Worm (Caenorhabditis elegans) whole organism, L4 larva: ENCODE measurements around the gene T11F8.1.
"Not testable (repeated sequence)": the region's sequence is repeated elsewhere in the genome, so short reads cannot be mapped to it uniquely, and the experiment has no call there.

Source experiments
- D1046.2 ChIP-seq: fragments of 200-800 bp; sonication (Bioruptor generic); IDR thresholded peaks from 2 replicates; pipeline ENCODE4 v1.3.6; 2022; ENCODE audit warnings: missing genetic modification characterization, missing compliant biosample characterization
- F44E2.7 ChIP-seq: fragments of 200-800 bp; sonication (Bioruptor generic); IDR thresholded peaks from 2 replicates; pipeline ENCODE4 v2.1.2; 2022; ENCODE audit warnings: missing genetic modification characterization, missing compliant biosample characterization
- F49E8.2 ChIP-seq: sonication (generic microtip); optimal IDR thresholded peaks from 2 replicates; lab custom pipeline; 2016; ENCODE audit warnings: missing compliant biosample characterization, mild to moderate bottlenecking, missing genetic modification characterization, borderline replicate concordance
- T20F7.1 ChIP-seq: fragments of 200-800 bp; sonication (Bioruptor generic); optimal IDR thresholded peaks from 2 replicates; lab custom pipeline; 2018; ENCODE audit warnings: mild to moderate bottlenecking, missing genetic modification characterization, missing compliant biosample characterization
- T26A8.4 ChIP-seq: fragments of 200-800 bp; sonication (Bioruptor generic); IDR thresholded peaks from 2 replicates; pipeline ENCODE4 v1.3.6; 2022; ENCODE audit warnings: missing genetic modification characterization, missing compliant biosample characterization
- Y48G9A.11 ChIP-seq: fragments of 200-800 bp; sonication (Bioruptor generic); IDR thresholded peaks from 2 replicates; pipeline ENCODE4 v1.3.6; 2022; ENCODE audit warnings: missing genetic modification reagents, missing genetic modification characterization, missing compliant biosample characterization
- Y5F2A.4 ChIP-seq: fragments of 200-800 bp; sonication (Bioruptor generic); optimal IDR thresholded peaks from 2 replicates; lab custom pipeline; 2018; ENCODE audit warnings: mild to moderate bottlenecking, missing genetic modification characterization, missing compliant biosample characterization
- ZK337.2 ChIP-seq: fragments of 200-800 bp; sonication (Bioruptor generic); IDR thresholded peaks from 2 replicates; pipeline ENCODE4 v1.3.6; 2022; ENCODE audit warnings: missing genetic modification reagents, missing genetic modification characterization, missing compliant biosample characterization
- aha-1 ChIP-seq: fragments of 150-350 bp; peaks from one replicate; lab custom pipeline; 2014; ENCODE audit warnings: missing biosample characterization, missing genetic modification characterization
- aly-2 ChIP-seq: sonication (generic microtip); optimal IDR thresholded peaks from 2 replicates; lab custom pipeline; 2018; ENCODE audit warnings: missing biosample characterization, missing genetic modification characterization
- ceh-82 ChIP-seq: sonication (generic microtip); optimal IDR thresholded peaks from 2 replicates; lab custom pipeline; 2017; ENCODE audit warnings: missing biosample characterization, missing genetic modification characterization
- ctbp-1 ChIP-seq: fragments of 200-800 bp; sonication (Bioruptor generic); IDR thresholded peaks from 2 replicates; pipeline ENCODE4 v1.3.6; 2022; ENCODE audit warnings: missing genetic modification reagents, missing genetic modification characterization, missing compliant biosample characterization
- daf-19 ChIP-seq: fragments of 200-800 bp; sonication (Bioruptor generic); conservative IDR thresholded peaks from 2 replicates; pipeline ENCODE4 v1.3.6; 2022; ENCODE audit warnings: missing genetic modification characterization, missing compliant biosample characterization
- dmd-6 ChIP-seq: fragments of 200-800 bp; sonication (Bioruptor generic); IDR thresholded peaks from 2 replicates; pipeline ENCODE4 v1.3.6; 2022; ENCODE audit warnings: missing genetic modification reagents, missing genetic modification characterization, missing compliant biosample characterization
- egl-27 ChIP-seq: sonication (generic microtip); optimal IDR thresholded peaks from 3 replicates; lab custom pipeline; 2017; ENCODE audit warnings: missing biosample characterization, missing genetic modification reagents, missing genetic modification characterization
- gei-8 ChIP-seq: fragments of 200-800 bp; sonication (Bioruptor generic); optimal IDR thresholded peaks from 2 replicates; lab custom pipeline; 2018; ENCODE audit warnings: mild to moderate bottlenecking, missing genetic modification characterization, missing compliant biosample characterization
- hif-1 ChIP-seq, 2 experiments: sonication (generic microtip); optimal IDR thresholded peaks; 2 replicates each; lab custom pipeline; 2016 to 2017; ENCODE audit warnings: missing compliant biosample characterization in 2 of 2, missing genetic modification characterization in 2 of 2, missing genetic modification reagents in 2 of 2, missing genotype in 2 of 2, mild to moderate bottlenecking in 1 of 2
- hlh-11 ChIP-seq: fragments of 200-800 bp; sonication (Bioruptor generic); optimal IDR thresholded peaks from 2 replicates; lab custom pipeline; 2018; ENCODE audit warnings: mild to moderate bottlenecking, missing genetic modification characterization, missing compliant biosample characterization
- lin-1 ChIP-seq: fragments of 200-800 bp; sonication (Bioruptor generic); IDR thresholded peaks from 2 replicates; pipeline ENCODE4 v1.3.6; 2022; ENCODE audit warnings: missing genetic modification reagents, missing genetic modification characterization, missing compliant biosample characterization
- lin-39 ChIP-seq: fragments of 150-350 bp; optimal IDR thresholded peaks from 2 replicates; lab custom pipeline; 2014; ENCODE audit warnings: missing biosample characterization, missing genetic modification reagents, missing genetic modification characterization
- lir-3 ChIP-seq: sonication (generic microtip); optimal IDR thresholded peaks from 2 replicates; lab custom pipeline; 2016; ENCODE audit warnings: mild to moderate bottlenecking, missing genetic modification characterization, missing compliant biosample characterization
- lsy-2 ChIP-seq, 2 experiments: fragments of 150-350 bp in 1 of 2; sonication (generic microtip) in 1 of 2; optimal IDR thresholded peaks; 2 replicates each; lab custom pipeline; 2014 to 2017; ENCODE audit warnings: missing biosample characterization in 2 of 2, missing genetic modification characterization in 2 of 2
- madf-5 ChIP-seq, 2 experiments: fragments of 200-800 bp; sonication (Bioruptor generic); IDR thresholded peaks; 2 replicates each; pipeline ENCODE4 v1.3.6; 2022; ENCODE audit warnings: missing compliant biosample characterization in 2 of 2, missing genetic modification characterization in 2 of 2
- madf-9 ChIP-seq: fragments of 200-800 bp; sonication (Bioruptor generic); conservative IDR thresholded peaks from 2 replicates; pipeline ENCODE4 v1.3.6; 2022; ENCODE audit warnings: missing genetic modification reagents, missing genetic modification characterization, missing compliant biosample characterization
- mxl-3 ChIP-seq: fragments of 200-800 bp; sonication (Bioruptor generic); optimal IDR thresholded peaks from 2 replicates; lab custom pipeline; 2018; ENCODE audit warnings: mild to moderate bottlenecking, missing genetic modification characterization, missing compliant biosample characterization
- nhr-11 ChIP-seq: fragments of 150-350 bp; optimal IDR thresholded peaks from 2 replicates; lab custom pipeline; 2014; ENCODE audit warnings: missing biosample characterization, missing genetic modification characterization
- nhr-237 ChIP-seq: sonication (generic microtip); optimal IDR thresholded peaks from 2 replicates; lab custom pipeline; 2017; ENCODE audit warnings: missing biosample characterization, missing genetic modification characterization
- nhr-28 ChIP-seq: fragments of 150-350 bp; optimal IDR thresholded peaks from 2 replicates; lab custom pipeline; 2014; ENCODE audit warnings: missing biosample characterization, missing genetic modification characterization
- rbr-2 ChIP-seq: sonication (generic microtip); optimal IDR thresholded peaks from 2 replicates; lab custom pipeline; 2016; ENCODE audit warnings: missing genotype, missing genetic modification characterization, missing compliant biosample characterization
- saeg-2 ChIP-seq: fragments of 200-800 bp; sonication (Bioruptor generic); IDR thresholded peaks from 2 replicates; pipeline ENCODE4 v1.3.6; 2022; ENCODE audit warnings: missing genetic modification reagents, missing genetic modification characterization, missing compliant biosample characterization
- sdz-12 ChIP-seq: fragments of 200-800 bp; sonication (Bioruptor generic); optimal IDR thresholded peaks from 2 replicates; lab custom pipeline; 2018; ENCODE audit warnings: mild to moderate bottlenecking, missing genetic modification characterization, missing compliant biosample characterization
- snpc-1.2 ChIP-seq: fragments of 200-800 bp; sonication (Bioruptor generic); IDR thresholded peaks from 2 replicates; pipeline ENCODE4 v1.3.6; 2022; ENCODE audit warnings: missing genetic modification reagents, missing genetic modification characterization, missing compliant biosample characterization
- unc-130 ChIP-seq: sonication (generic microtip); optimal IDR thresholded peaks from 2 replicates; lab custom pipeline; 2016; ENCODE audit warnings: missing genetic modification reagents, missing genetic modification characterization, missing compliant biosample characterization
- unc-39 ChIP-seq: sonication (generic microtip); optimal IDR thresholded peaks from 2 replicates; lab custom pipeline; 2017; ENCODE audit warnings: missing biosample characterization, missing genetic modification characterization
- unc-62 ChIP-seq, 3 experiments: fragments of 150-350 bp in 1 of 3; sonication (generic microtip); optimal IDR thresholded peaks in 2 of 3; peaks in 1 of 3; 1 replicate in 1 of 3; 2 replicates in 2 of 3; lab custom pipeline; 2014 to 2017; ENCODE audit warnings: missing biosample characterization in 3 of 3, missing genetic modification characterization in 3 of 3, missing genetic modification reagents in 3 of 3, missing genotype in 1 of 3
- zfp-3 ChIP-seq: fragments of 200-800 bp; sonication (Bioruptor generic); conservative IDR thresholded peaks from 2 replicates; pipeline ENCODE4 v1.3.6; 2022; ENCODE audit warnings: missing genetic modification reagents, missing genetic modification characterization, missing compliant biosample characterization
- ztf-7 ChIP-seq: fragments of 150-350 bp; optimal IDR thresholded peaks from 2 replicates; lab custom pipeline; 2014; ENCODE audit warnings: missing biosample characterization, missing genetic modification characterization

T11F8.1 gene

ce11 chrIV:5479289-5479688 is at the start of gene T11F8.1:
Gene T11F8.1 (plus strand): TSS chrIV:5479589.
- no peak for TF ChIP-seq aly-2 (tag; lab: Kevin White, UChicago)
- no peak for TF ChIP-seq ctbp-1 (GFP tag; lab: Robert Waterston, UW)
- no peak for TF ChIP-seq madf-9
- TF ChIP-seq nhr-11 (tag; lab: Kevin White, UChicago) = no peak
- no peak for TF ChIP-seq hlh-11 (tag; lab: Kevin White, UChicago)
- TF ChIP-seq madf-5 (GFP tag; IDR thresholded peaks at IDR 0.05; lab: Robert Waterston, UW) = no peak
- TF ChIP-seq D1046.2 = no peak
- TF ChIP-seq lsy-2 (tag; optimal IDR thresholded peaks at IDR 0.05; lab: Kevin White, UChicago) = no peak
- no peak for TF ChIP-seq nhr-28
- TF ChIP-seq, all 104 proteins: peak for 0

- TF ChIP-seq ZK337.2 (no peak), lin-39 (tag; lab: Kevin White, UChicago) (no peak)
These were observed 40.7 kb upstream of the T11F8.1 start, which contains the start of gene mgl-3 for ce11 chrIV:5438705-5439104. Gene mgl-3 (plus strand): TSS chrIV:5439005.

- TF ChIP-seq unc-39 (tag; lab: Kevin White, UChicago) = no peak
- no peak for TF ChIP-seq T20F7.1 (GFP tag; lab: Kevin White, UChicago)
- no peak for TF ChIP-seq zfp-3
- TF ChIP-seq madf-5 (GFP tag; IDR thresholded peaks at IDR 0.05; lab: Robert Waterston, UW) = no peak
- TF ChIP-seq unc-62 (GFP tag; optimal IDR thresholded peaks at IDR 0.05 in 1 of 2; lab: Kevin White, UChicago) = no peak
- TF ChIP-seq unc-62 (tag; optimal IDR thresholded peaks at IDR 0.05; lab: Kevin White, UChicago) = no peak
- no peak for TF ChIP-seq aha-1 (tag; lab: Kevin White, UChicago)
- TF ChIP-seq Y5F2A.4 (GFP tag; lab: Kevin White, UChicago) = no peak
- TF ChIP-seq sdz-12 (GFP tag; lab: Kevin White, UChicago) = no peak
- no peak for TF ChIP-seq ztf-7 (tag; lab: Kevin White, UChicago)
- no peak for TF ChIP-seq T26A8.4
- no peak for TF ChIP-seq gei-8 (GFP tag; lab: Kevin White, UChicago)
- no peak for TF ChIP-seq lsy-2 (tag; optimal IDR thresholded peaks at IDR 0.05; lab: Kevin White, UChicago)
- TF ChIP-seq egl-27 (tag; lab: Kevin White, UChicago) = no peak
- TF ChIP-seq hif-1 (tag; optimal IDR thresholded peaks at IDR 0.05; lab: Kevin White, UChicago) = no peak
These were observed 26.7 kb upstream of the T11F8.1 start, which contains the start of gene Y4C6A.4 for ce11 chrIV:5452667-5453066. Gene Y4C6A.4 (plus strand): TSS chrIV:5452967.

- TF ChIP-seq F44E2.7; saeg-2; lin-39 (tag; lab: Kevin White, UChicago): not testable (repeated sequence)
These were observed 23.4 kb upstream of the T11F8.1 start, which contains the start of gene Y4C6A.3 for ce11 chrIV:5455999-5456398. Gene Y4C6A.3 (minus strand): TSS chrIV:5456099.

ce11 chrIV:5462820-5463219 is 16.6 kb upstream of the T11F8.1 start:
- TF ChIP-seq ceh-82 (tag; lab: Kevin White, UChicago) (no peak), lir-3 (tag; lab: Kevin White, UChicago) (no peak), ztf-7 (tag; lab: Kevin White, UChicago) (no peak), aha-1 (tag; lab: Kevin White, UChicago) (peak; percentile 92), rbr-2 (tag; lab: Kevin White, UChicago) (no peak), nhr-237 (tag; lab: Kevin White, UChicago) (no peak)

- TF ChIP-seq aha-1 (tag; lab: Kevin White, UChicago) = peak; percentile 25
These were observed 15.0 kb upstream of the T11F8.1 start, which contains the start of gene Y52D5A.2 for ce11 chrIV:5464403-5464802. Gene Y52D5A.2 (minus strand): TSS chrIV:5464503.

- no peak for TF ChIP-seq unc-39 (tag; lab: Kevin White, UChicago)
- no peak for TF ChIP-seq F44E2.7
- peak; percentile 82 for TF ChIP-seq unc-130
- TF ChIP-seq snpc-1.2 = peak; percentile 95
- no peak for TF ChIP-seq mxl-3 (GFP tag; lab: Kevin White, UChicago)
- TF ChIP-seq lin-1 (GFP tag; lab: Robert Waterston, UW) = no peak
- TF ChIP-seq dmd-6 = no peak
- no peak for TF ChIP-seq daf-19 (GFP tag; lab: Robert Waterston, UW)
- no peak for TF ChIP-seq zfp-3
- 0 out of 2 replicates have a peak, but pooled peaks have one; percentile 35 for TF ChIP-seq Y48G9A.11 (GFP tag; lab: Robert Waterston, UW)
- peak; percentile 74 for TF ChIP-seq F49E8.2
These were observed 9.7 kb upstream of the T11F8.1 start, which contains the start of gene rme-2 for ce11 chrIV:5469739-5470138. Gene rme-2 (plus strand): TSS chrIV:5470026.
